Worm (Caenorhabditis elegans) whole organism, late embryonic: ENCODE results near the gene rps-18.

Experiments
- F13H6.1 ChIP-seq: sonication (generic microtip); optimal IDR thresholded peaks from 2 replicates; lab custom pipeline; 2016; ENCODE audit warnings: missing genetic modification characterization, missing compliant biosample characterization
- tbx-2 ChIP-seq: sonication (generic microtip); optimal IDR thresholded peaks from 2 replicates; lab custom pipeline; 2016; ENCODE audit warnings: missing genetic modification characterization, missing compliant biosample characterization

DNA sequence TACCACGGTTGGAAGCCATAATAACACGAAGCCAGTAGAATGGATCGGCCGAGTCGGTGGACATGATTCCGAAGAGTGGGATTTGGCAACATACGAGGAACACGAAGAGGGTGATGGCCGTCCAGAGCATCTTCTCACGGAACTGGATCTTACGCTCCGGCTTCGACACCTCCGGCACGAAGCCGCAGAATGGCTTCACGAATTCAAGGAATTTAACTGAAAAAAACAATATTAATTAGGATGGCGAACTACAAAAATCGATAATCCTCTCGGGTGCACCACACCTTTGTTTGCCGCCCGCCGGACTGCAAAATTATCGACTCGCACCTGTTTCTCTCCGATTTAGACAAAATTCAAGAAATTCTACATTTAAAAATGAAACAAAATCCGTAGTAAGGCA lies 1.3 kb upstream of the rps-18 start:
- TF ChIP-seq tbx-2 (tag; lab: Kevin White, UChicago) (no peak), F13H6.1 (tag; lab: Kevin White, UChicago) (no peak)
